Worm (Caenorhabditis elegans): ENCODE results near the gene F08G2.5.
A peak's percentile ranks its signal among the peaks of the same experiment; 100 is the strongest.

The F08G2.5 gene

DNA sequence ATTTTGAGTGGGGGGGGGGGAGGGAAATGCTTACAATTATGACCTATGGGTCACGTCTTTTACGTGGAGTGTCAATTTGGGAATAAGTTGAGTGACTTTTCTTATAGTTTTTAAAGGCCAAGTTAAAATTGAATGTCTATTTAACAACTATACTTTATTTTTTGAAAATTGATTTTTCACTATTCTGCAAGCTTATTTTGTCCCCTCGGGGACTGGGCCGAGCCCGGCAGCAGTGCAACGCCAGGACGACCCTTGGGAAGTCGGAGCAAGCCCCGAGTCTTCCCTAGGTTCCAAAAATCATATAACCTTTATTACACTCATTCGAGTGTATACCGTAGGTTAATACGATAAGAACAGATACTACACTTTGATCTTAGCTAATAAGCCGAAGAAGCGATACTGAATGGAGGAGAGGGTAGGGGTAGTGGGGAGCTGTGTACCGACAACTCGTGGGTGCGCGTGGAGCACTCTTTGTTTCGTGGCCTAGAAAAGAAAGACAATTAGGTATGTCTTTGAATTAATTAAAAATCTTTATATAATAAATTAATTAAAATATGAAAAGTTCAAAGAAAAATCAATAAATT, 2.4 kb upstream of the F08G2.5 start, which contains the start of gene ins-37:
Gene ins-37 (minus strand): TSS at position 384 of the 584 bp plus-strand sequence.
- TF ChIP-seq ekl-4 (GFP tag; IDR thresholded peaks at IDR 0.05) (0 out of 2 replicates have a peak, but pooled peaks have one; percentile 42), lsl-1 (GFP tag; optimal IDR thresholded peaks at IDR 0.05) (peak; percentile 62), snpc-3.4 (tag; optimal IDR thresholded peaks at IDR 0.05) (peak; percentile 73), snpc-1.1 (tag; optimal IDR thresholded peaks at IDR 0.05; ENCODE audit: insufficient read depth) (peak; percentile 92), hmg-1.2 (GFP tag; IDR thresholded peaks at IDR 0.05) (peak; percentile 35; the same call in 1 of the 2 replicates), madf-8 (GFP tag; conservative IDR thresholded peaks at IDR 0.05) (peak; percentile 27; the same call in 1 of the 2 replicates), nfyb-1 (GFP tag; IDR thresholded peaks at IDR 0.05) (0 out of 2 replicates have a peak, but pooled peaks have one; percentile 36), madf-3 (GFP tag; IDR thresholded peaks at IDR 0.05) (0 out of 2 replicates have a peak, but pooled peaks have one; percentile 3), aptf-3 (GFP tag; IDR thresholded peaks at IDR 0.05) (0 out of 2 replicates have a peak, but pooled peaks have one; percentile 10), madf-6 (GFP tag; IDR thresholded peaks at IDR 0.05) (peak; percentile 62; the same call in 1 of the 2 replicates), snpc-1.3 (tag; optimal IDR thresholded peaks at IDR 0.05; ENCODE audit: insufficient read depth) (peak; percentile 47), lin-26 (GFP tag; IDR thresholded peaks at IDR 0.05) (peak; percentile 95), tbp1 (GFP tag; optimal IDR thresholded peaks at IDR 0.05) (peak; percentile 52), dox-1 (GFP tag; IDR thresholded peaks at IDR 0.05) (peak; percentile 44; the same call in 1 of the 2 replicates), snpc-4 (GFP tag; optimal IDR thresholded peaks at IDR 0.05) (peak; percentile 86), snpc-4 (tag; optimal IDR thresholded peaks at IDR 0.05) (peak; percentile 68 to 95 (median 90)), pbrm-1 (GFP tag; IDR thresholded peaks at IDR 0.05) (0 out of 2 replicates have a peak, but pooled peaks have one; percentile 43), B0336.3 (GFP tag; IDR thresholded peaks at IDR 0.05) (0 out of 2 replicates have a peak, but pooled peaks have one; percentile 39), F33H1.4 (GFP tag; IDR thresholded peaks at IDR 0.05) (0 out of 2 replicates have a peak, but pooled peaks have one; percentile 11), F49E8.2 (tag; optimal IDR thresholded peaks at IDR 0.05; ENCODE audit: insufficient read depth) (peak; percentile 46), D2030.7 (GFP tag; IDR thresholded peaks at IDR 0.05) (peak; percentile 81), mcd-1 (GFP tag; IDR thresholded peaks at IDR 0.05) (0 out of 2 replicates have a peak, but pooled peaks have one; percentile 7), aptf-2 (GFP tag; conservative IDR thresholded peaks at IDR 0.05) (peak; percentile 92), Y79H2A.3 (GFP tag; conservative IDR thresholded peaks at IDR 0.05) (0 out of 2 replicates have a peak, but pooled peaks have one; percentile 46), attf-6 (GFP tag; IDR thresholded peaks at IDR 0.05) (peak; percentile 93)

DNA sequence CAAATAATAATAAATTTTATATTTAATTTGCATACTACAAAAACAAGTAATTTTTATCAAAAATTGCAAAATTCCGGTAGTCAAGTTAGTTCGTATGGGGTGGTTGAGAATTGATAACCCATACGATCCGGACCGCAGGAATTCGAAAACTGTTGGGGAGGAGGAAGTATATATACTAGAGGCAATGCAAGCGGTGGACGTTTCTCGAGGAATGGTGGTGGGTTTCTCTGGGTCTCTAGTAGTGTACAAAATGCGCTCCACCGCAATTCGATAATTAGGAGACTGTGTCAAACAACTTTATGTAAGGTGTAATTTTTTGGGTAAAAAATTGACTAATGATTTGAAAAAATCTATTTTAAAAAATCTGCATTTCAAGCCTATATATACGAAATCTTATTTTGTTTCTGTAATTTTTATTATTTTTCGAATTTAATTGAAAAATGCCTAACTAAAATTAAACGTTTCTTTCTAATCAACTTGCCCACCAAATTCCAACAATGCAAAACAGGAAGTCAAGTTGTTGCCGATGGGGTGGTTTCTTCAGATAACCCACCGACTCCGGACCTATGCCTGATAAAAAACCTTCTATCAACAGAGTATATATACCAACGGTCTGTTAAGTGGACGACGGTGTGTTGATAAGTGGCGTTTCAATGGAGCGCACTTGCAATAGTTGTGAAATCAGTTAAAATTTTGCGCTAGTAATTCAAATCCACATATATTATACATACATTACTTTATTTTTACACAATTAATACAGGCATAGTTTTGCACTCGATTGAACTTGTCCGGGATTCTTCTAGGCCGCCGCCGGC, 1.2 kb upstream of the F08G2.5 start:
- TF ChIP-seq snpc-1.1 (tag; optimal IDR thresholded peaks at IDR 0.05; ENCODE audit: insufficient read depth) (peak; percentile 87), snpc-4 (GFP tag; optimal IDR thresholded peaks at IDR 0.05) (peak; percentile 97), snpc-4 (tag; optimal IDR thresholded peaks at IDR 0.05) (peak; percentile 98 to 100 (median 100)), lin-26 (GFP tag; IDR thresholded peaks at IDR 0.05) (peak; percentile 83), mel-28 (tag; optimal IDR thresholded peaks at IDR 0.05; ENCODE audit: borderline replicate concordance) (peak; percentile 54), ama-1 (optimal IDR thresholded peaks at IDR 0.05) (peak; percentile 8), ama-1 (GFP tag; optimal IDR thresholded peaks at IDR 0.05) (peak in 1 of 2 experiments; percentile 85), ceh-58 (GFP tag; IDR thresholded peaks at IDR 0.05) (no peak), ceh-40 (GFP tag; IDR thresholded peaks at IDR 0.05) (no peak), let-607 (tag; optimal IDR thresholded peaks at IDR 0.05) (peak in 1 of 2 experiments; percentile 66), lir-1 (GFP tag; conservative IDR thresholded peaks at IDR 0.05) (no peak), madf-6 (GFP tag; IDR thresholded peaks at IDR 0.05) (peak; percentile 38; the same call in 1 of the 2 replicates), K11D2.4 (GFP tag; IDR thresholded peaks at IDR 0.05) (peak; percentile 67), sea-2 (GFP tag; IDR thresholded peaks at IDR 0.05) (no peak), pbrm-1 (GFP tag; IDR thresholded peaks at IDR 0.05) (peak; percentile 71), Y56A3A.18 (GFP tag; IDR thresholded peaks at IDR 0.05) (peak; percentile 92), lag-1 (GFP tag; IDR thresholded peaks at IDR 0.05) (0 out of 2 replicates have a peak, but pooled peaks have one; percentile 71), pha-4 (tag; optimal IDR thresholded peaks at IDR 0.05) (peak; percentile 87), D2030.7 (GFP tag; IDR thresholded peaks at IDR 0.05) (peak; percentile 41), rec-8 (tag; optimal IDR thresholded peaks at IDR 0.05) (no peak), mxl-1 (tag; optimal IDR thresholded peaks at IDR 0.05) (no peak), B0035.1 (tag; optimal IDR thresholded peaks at IDR 0.05) (peak; percentile 33), nfya-2 (GFP tag; IDR thresholded peaks at IDR 0.05) (0 out of 2 replicates have a peak, but pooled peaks have one; percentile 41)
